Fruit fly (Drosophila melanogaster): ENCODE results near the gene Eaf6.

Gene Eaf6

DNA sequence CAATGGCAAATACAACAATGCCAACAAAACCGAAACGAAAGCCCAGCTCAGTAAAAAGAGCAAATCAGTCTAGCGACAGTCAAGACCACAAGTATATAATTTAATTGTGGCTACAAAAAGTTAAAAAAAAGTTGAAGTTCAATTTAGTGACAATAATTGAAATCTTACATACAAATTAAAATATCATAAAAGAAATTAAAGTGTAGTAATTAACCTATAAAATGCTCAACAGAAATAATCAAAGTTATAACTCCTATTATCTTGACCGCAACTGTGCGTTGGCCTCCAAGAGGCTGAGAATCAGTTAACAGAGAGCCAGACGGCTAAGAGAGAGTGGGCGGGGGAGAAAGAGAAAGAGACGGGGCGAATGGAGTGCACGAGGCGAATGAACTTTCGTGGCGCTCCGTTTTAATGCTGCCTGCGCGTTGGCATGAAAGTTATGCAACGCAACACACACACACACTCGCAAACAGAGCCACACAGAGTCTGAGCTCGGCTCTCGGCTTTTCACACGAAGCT lies 3.7 kb upstream of the Eaf6 start (continued):
- TF ChIP-seq dmrt11E (tag; optimal IDR thresholded peaks at IDR 0.05) (peak; percentile 86), Oaz (GFP tag; IDR thresholded peaks at IDR 0.05) (no peak), fd3F (GFP tag; optimal IDR thresholded peaks at IDR 0.05) (peak; percentile 42), Opbp (GFP tag; IDR thresholded peaks at IDR 0.05; ENCODE audit: partially characterized antibody) (no peak), ato (GFP tag; IDR thresholded peaks at IDR 0.05; ENCODE audit: partially characterized antibody) (no peak), CTCF (GFP tag; optimal IDR thresholded peaks at IDR 0.05) (peak; percentile 41), kni (GFP tag; optimal IDR thresholded peaks at IDR 0.05) (peak; percentile 92), Doc3 (GFP tag; IDR thresholded peaks at IDR 0.05; ENCODE audit: partially characterized antibody) (no peak), wdn (GFP tag; IDR thresholded peaks at IDR 0.05) (no peak), CG4360 (GFP tag; IDR thresholded peaks at IDR 0.05) (0 out of 2 replicates have a peak, but pooled peaks have one; percentile 25), CG18599 (GFP tag; optimal IDR thresholded peaks at IDR 0.05) (peak; percentile 76), Hmx (GFP tag; optimal IDR thresholded peaks at IDR 0.05) (no peak), CG31388 (GFP tag; optimal IDR thresholded peaks at IDR 0.05) (peak; percentile 7), NC2β (GFP tag; optimal IDR thresholded peaks at IDR 0.05) (peak; percentile 42), chinmo (GFP tag; IDR thresholded peaks at IDR 0.05; ENCODE audit: partially characterized antibody) (0 out of 4 replicates have a peak, but pooled peaks have one; percentile 67), MBD-R2 (GFP tag; IDR thresholded peaks at IDR 0.05) (no peak), CG6813 (GFP tag; optimal IDR thresholded peaks at IDR 0.05) (peak; percentile 75), CG17912 (GFP tag; optimal IDR thresholded peaks at IDR 0.05) (no peak), Xrp1 (GFP tag; IDR thresholded peaks at IDR 0.05) (peak; percentile 91), Atf-2 (GFP tag; optimal IDR thresholded peaks at IDR 0.05) (no peak), zf30C (GFP tag; optimal IDR thresholded peaks at IDR 0.05) (no peak), CG32532 (GFP tag; IDR thresholded peaks at IDR 0.05) (no peak), CG18764 (GFP tag; optimal IDR thresholded peaks at IDR 0.05) (peak; percentile 57), zfh2 (GFP tag; optimal IDR thresholded peaks at IDR 0.05) (no peak), CG3065 (GFP tag; optimal IDR thresholded peaks at IDR 0.05) (peak; percentile 46), esg (GFP tag; conservative IDR thresholded peaks at IDR 0.05) (peak; percentile 77), caup (GFP tag; optimal IDR thresholded peaks at IDR 0.05; ENCODE audit: severe bottlenecking) (peak; percentile 44), Myb (GFP tag; optimal IDR thresholded peaks at IDR 0.05) (no peak), CG9609 (GFP tag; optimal IDR thresholded peaks at IDR 0.05) (no peak), Optix (GFP tag; IDR thresholded peaks at IDR 0.05) (no peak), klu (GFP tag; IDR thresholded peaks at IDR 0.05) (peak; percentile 48; the same call in 1 of the 2 replicates), Gsc (GFP tag; IDR thresholded peaks at IDR 0.05) (no peak), pfk (GFP tag; optimal IDR thresholded peaks at IDR 0.05) (no peak), CG15011 (GFP tag; optimal IDR thresholded peaks at IDR 0.05) (peak; percentile 56), CG3726 (GFP tag; IDR thresholded peaks at IDR 0.05) (no peak), BEAF-32 (GFP tag; optimal IDR thresholded peaks at IDR 0.05) (no peak), Fer3 (tag; optimal IDR thresholded peaks at IDR 0.05) (peak; percentile 63), CG14014 (GFP tag; IDR thresholded peaks at IDR 0.05) (peak; percentile 35; the same call in 1 of the 2 replicates), Atf6 (GFP tag; IDR thresholded peaks at IDR 0.05) (peak; percentile 41; the same call in 1 of the 2 replicates), peb (GFP tag; IDR thresholded peaks at IDR 0.05) (peak; percentile 49; the same call in 1 of the 2 replicates), Rfx (GFP tag; IDR thresholded peaks at IDR 0.05) (0 out of 2 replicates have a peak, but pooled peaks have one; percentile 16), CG14965 (GFP tag; optimal IDR thresholded peaks at IDR 0.05; ENCODE audit: borderline replicate concordance) (no peak), dmrt99B (tag; optimal IDR thresholded peaks at IDR 0.05) (peak; percentile 86), slou (GFP tag; optimal IDR thresholded peaks at IDR 0.05) (no peak), HmgD (GFP tag; optimal IDR thresholded peaks at IDR 0.05) (no peak), Drgx (GFP tag; IDR thresholded peaks at IDR 0.05) (peak; percentile 89), Meics (GFP tag; optimal IDR thresholded peaks at IDR 0.05) (peak; percentile 60), CG12744 (GFP tag; optimal IDR thresholded peaks at IDR 0.05) (peak; percentile 30), dm (GFP tag; optimal IDR thresholded peaks at IDR 0.05) (peak; percentile 39), Bgb (GFP tag; IDR thresholded peaks at IDR 0.05; ENCODE audit: partially characterized antibody) (no peak), ase (GFP tag; IDR thresholded peaks at IDR 0.05) (peak; percentile 41; the same call in 1 of the 3 replicates)
